Worm (Caenorhabditis elegans) whole organism, L4 larva: Measurements from ENCODE around the gene lpr-5.

Experiments
- D1046.2 ChIP-seq: fragments of 200-800 bp; sonication (Bioruptor generic); IDR thresholded peaks from 2 replicates; pipeline ENCODE4 v1.3.6; 2022; ENCODE audit warnings: missing genetic modification characterization, missing compliant biosample characterization
- F10B5.3 ChIP-seq: sonication (generic microtip); optimal IDR thresholded peaks from 2 replicates; lab custom pipeline; 2016; ENCODE audit warnings: mild to moderate bottlenecking, missing genetic modification characterization, missing compliant biosample characterization
- F37D6.2 ChIP-seq: sonication (generic microtip); optimal IDR thresholded peaks from 2 replicates; lab custom pipeline; 2016; ENCODE audit warnings: mild to moderate bottlenecking, missing genetic modification characterization, missing compliant biosample characterization
- R02D3.7 ChIP-seq: fragments of 150-350 bp; sonication (generic microtip); optimal IDR thresholded peaks from 3 replicates; lab custom pipeline; 2014; ENCODE audit warnings: missing biosample characterization, missing genetic modification characterization
- T26A8.4 ChIP-seq: fragments of 200-800 bp; sonication (Bioruptor generic); IDR thresholded peaks from 2 replicates; pipeline ENCODE4 v1.3.6; 2022; ENCODE audit warnings: missing genetic modification characterization, missing compliant biosample characterization
- Y105C5A.15 ChIP-seq: fragments of 200-800 bp; sonication (Bioruptor generic); IDR thresholded peaks from 2 replicates; pipeline ENCODE4 v1.3.6; 2022; ENCODE audit warnings: missing genetic modification characterization, missing compliant biosample characterization
- ZK546.5 ChIP-seq, 2 experiments: sonication (generic microtip); optimal IDR thresholded peaks; 2 replicates each; lab custom pipeline; 2017; ENCODE audit warnings: missing biosample characterization in 2 of 2, missing genetic modification characterization in 2 of 2
- aha-1 ChIP-seq: fragments of 150-350 bp; peaks from one replicate; lab custom pipeline; 2014; ENCODE audit warnings: missing biosample characterization, missing genetic modification characterization
- ceh-32 ChIP-seq: sonication (generic microtip); optimal IDR thresholded peaks from 2 replicates; lab custom pipeline; 2016; ENCODE audit warnings: mild to moderate bottlenecking, missing genetic modification characterization, missing compliant biosample characterization; ENCODE audit not compliant: poor library complexity
- ces-1 ChIP-seq: fragments of 150-350 bp; sonication (generic microtip); optimal IDR thresholded peaks from 4 replicates; lab custom pipeline; 2014; ENCODE audit warnings: missing biosample characterization, missing genetic modification reagents, missing genetic modification characterization
- daf-12 ChIP-seq: fragments of 150-350 bp; optimal IDR thresholded peaks from 2 replicates; lab custom pipeline; 2014; ENCODE audit warnings: missing biosample characterization, missing genetic modification reagents, missing genetic modification characterization
- daf-8 ChIP-seq: fragments of 200-800 bp; sonication (Bioruptor generic); IDR thresholded peaks from 2 replicates; pipeline ENCODE4 v1.3.6; 2022; ENCODE audit warnings: missing genetic modification characterization, missing compliant biosample characterization
- dpl-1 ChIP-seq: fragments of 150-350 bp; optimal IDR thresholded peaks from 2 replicates; lab custom pipeline; 2014; ENCODE audit warnings: missing biosample characterization, missing genetic modification reagents, missing genetic modification characterization
- duxl-1 ChIP-seq: sonication (generic microtip); optimal IDR thresholded peaks from 2 replicates; lab custom pipeline; 2016; ENCODE audit warnings: mild to moderate bottlenecking, missing genetic modification characterization, moderate library complexity, missing compliant biosample characterization; ENCODE audit not compliant: poor library complexity
- egl-43 ChIP-seq: fragments of 200-800 bp; sonication (Bioruptor generic); IDR thresholded peaks from 2 replicates; pipeline ENCODE4 v1.3.6; 2022; ENCODE audit warnings: missing genetic modification reagents, missing genetic modification characterization, missing compliant biosample characterization
- gei-8 ChIP-seq: fragments of 200-800 bp; sonication (Bioruptor generic); optimal IDR thresholded peaks from 2 replicates; lab custom pipeline; 2018; ENCODE audit warnings: mild to moderate bottlenecking, missing genetic modification characterization, missing compliant biosample characterization
- hif-1 ChIP-seq, 2 experiments: sonication (generic microtip); optimal IDR thresholded peaks; 2 replicates each; lab custom pipeline; 2016 to 2017; ENCODE audit warnings: missing compliant biosample characterization in 2 of 2, missing genetic modification characterization in 2 of 2, missing genetic modification reagents in 2 of 2, missing genotype in 2 of 2, mild to moderate bottlenecking in 1 of 2
- hlh-11 ChIP-seq: fragments of 200-800 bp; sonication (Bioruptor generic); optimal IDR thresholded peaks from 2 replicates; lab custom pipeline; 2018; ENCODE audit warnings: mild to moderate bottlenecking, missing genetic modification characterization, missing compliant biosample characterization
- hlh-30 ChIP-seq: sonication (generic microtip); optimal IDR thresholded peaks from 2 replicates; lab custom pipeline; 2017; ENCODE audit warnings: antibody characterized with exemption, mild to moderate bottlenecking, missing genetic modification characterization, missing compliant biosample characterization; ENCODE audit not compliant: insufficient read depth
- lin-15B ChIP-seq: fragments of 150-350 bp; sonication (generic microtip); optimal IDR thresholded peaks from 3 replicates; lab custom pipeline; 2014; ENCODE audit warnings: missing biosample characterization, missing genetic modification characterization
- lin-39 ChIP-seq: fragments of 150-350 bp; optimal IDR thresholded peaks from 2 replicates; lab custom pipeline; 2014; ENCODE audit warnings: missing biosample characterization, missing genetic modification reagents, missing genetic modification characterization
- mxl-3 ChIP-seq: fragments of 200-800 bp; sonication (Bioruptor generic); optimal IDR thresholded peaks from 2 replicates; lab custom pipeline; 2018; ENCODE audit warnings: mild to moderate bottlenecking, missing genetic modification characterization, missing compliant biosample characterization
- nhr-102 ChIP-seq: sonication (generic microtip); optimal IDR thresholded peaks from 2 replicates; lab custom pipeline; 2016; ENCODE audit warnings: mild to moderate bottlenecking, missing genetic modification characterization, moderate library complexity, missing compliant biosample characterization
- nhr-28 ChIP-seq: fragments of 150-350 bp; optimal IDR thresholded peaks from 2 replicates; lab custom pipeline; 2014; ENCODE audit warnings: missing biosample characterization, missing genetic modification characterization
- nhr-42 ChIP-seq: fragments of 200-800 bp; sonication (Bioruptor generic); IDR thresholded peaks from 2 replicates; pipeline ENCODE4 v1.3.6; 2022; ENCODE audit warnings: missing genetic modification characterization, missing compliant biosample characterization
- nhr-48 ChIP-seq: sonication (generic microtip); optimal IDR thresholded peaks from 2 replicates; lab custom pipeline; 2016; ENCODE audit warnings: mild to moderate bottlenecking, missing genetic modification characterization, missing compliant biosample characterization
- set-16 ChIP-seq: fragments of 200-800 bp; sonication (Bioruptor generic); IDR thresholded peaks from 2 replicates; pipeline ENCODE4 v1.3.6; 2022; ENCODE audit warnings: missing genetic modification reagents, missing genetic modification characterization, missing compliant biosample characterization
- snpc-4 ChIP-seq: fragments of 150-350 bp; optimal IDR thresholded peaks from 2 replicates; lab custom pipeline; 2014; ENCODE audit warnings: missing biosample characterization, missing genetic modification characterization
- tag-97 ChIP-seq: fragments of 200-800 bp; sonication (Bioruptor generic); IDR thresholded peaks from 2 replicates; pipeline ENCODE4 v1.3.6; 2022; ENCODE audit warnings: missing genetic modification characterization, missing compliant biosample characterization
- unc-62 ChIP-seq, 3 experiments: fragments of 150-350 bp in 1 of 3; sonication (generic microtip); optimal IDR thresholded peaks in 2 of 3; peaks in 1 of 3; 1 replicate in 1 of 3; 2 replicates in 2 of 3; lab custom pipeline; 2014 to 2017; ENCODE audit warnings: missing biosample characterization in 3 of 3, missing genetic modification characterization in 3 of 3, missing genetic modification reagents in 3 of 3, missing genotype in 1 of 3

The lpr-5 gene

ce11 chrX:11050335-11050734, 11.6 kb upstream of the lpr-5 start:
- TF ChIP-seq aha-1 (tag; lab: Kevin White, UChicago) (peak; percentile 57), nhr-42 (GFP tag; lab: Robert Waterston, UW) (no peak), snpc-4 (tag; lab: Kevin White, UChicago) (no peak), D1046.2 (GFP tag; lab: Robert Waterston, UW) (0 out of 2 replicates have a peak, but pooled peaks have one; percentile 12), set-16 (peak; percentile 98), ceh-32 (tag; lab: Kevin White, UChicago) (no peak), egl-43 (GFP tag; lab: Robert Waterston, UW) (no peak), ces-1 (GFP tag; lab: Kevin White, UChicago) (no peak), nhr-48 (no peak), tag-97 (GFP tag; lab: Robert Waterston, UW) (peak; percentile 61; the same call in 1 of the 2 replicates), hif-1 (tag; optimal IDR thresholded peaks at IDR 0.05; lab: Kevin White, UChicago) (no peak)

ce11 chrX:11053615-11054014, 8.3 kb upstream of the lpr-5 start, which contains the start of gene C09F12.2:
TSS of gene C09F12.2 (plus strand) at chrX:11053915.
- TF ChIP-seq R02D3.7 (tag; lab: Kevin White, UChicago), result no peak
- TF ChIP-seq tag-97 (GFP tag; lab: Robert Waterston, UW), result 0 out of 2 replicates have a peak, but pooled peaks have one; percentile 67
- no peak for TF ChIP-seq lin-39 (tag; lab: Kevin White, UChicago)

DNA sequence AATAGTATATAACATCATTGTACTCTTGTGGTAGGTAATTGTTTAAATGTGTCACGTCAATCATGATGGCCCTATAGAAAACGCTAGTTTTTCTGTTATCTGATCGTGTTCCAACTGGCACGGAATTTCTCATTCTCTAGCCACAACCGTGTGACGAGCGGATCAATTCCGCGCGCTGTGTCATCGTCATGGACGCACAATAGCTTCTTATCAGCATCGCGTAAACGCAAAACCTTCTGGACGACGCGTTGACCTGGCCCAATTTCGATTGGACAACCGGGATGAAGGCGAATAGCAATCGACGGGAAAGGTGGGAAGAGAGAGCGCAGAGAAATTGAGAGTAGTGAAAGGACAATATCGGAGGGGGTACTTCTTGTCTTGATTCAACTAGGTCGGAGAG, 4.9 kb upstream of the lpr-5 start, which contains the start of gene lpr-3:
lpr-3 (plus strand) TSS at position 374 of the 400 bp plus-strand sequence.
- TF ChIP-seq hlh-30 (peak; percentile 14), D1046.2 (GFP tag; lab: Robert Waterston, UW) (no peak), mxl-3 (GFP tag; lab: Kevin White, UChicago) (peak; percentile 45), gei-8 (GFP tag; lab: Kevin White, UChicago) (no peak), nhr-28 (peak; percentile 11), hlh-11 (tag; lab: Kevin White, UChicago) (peak; percentile 61)

DNA sequence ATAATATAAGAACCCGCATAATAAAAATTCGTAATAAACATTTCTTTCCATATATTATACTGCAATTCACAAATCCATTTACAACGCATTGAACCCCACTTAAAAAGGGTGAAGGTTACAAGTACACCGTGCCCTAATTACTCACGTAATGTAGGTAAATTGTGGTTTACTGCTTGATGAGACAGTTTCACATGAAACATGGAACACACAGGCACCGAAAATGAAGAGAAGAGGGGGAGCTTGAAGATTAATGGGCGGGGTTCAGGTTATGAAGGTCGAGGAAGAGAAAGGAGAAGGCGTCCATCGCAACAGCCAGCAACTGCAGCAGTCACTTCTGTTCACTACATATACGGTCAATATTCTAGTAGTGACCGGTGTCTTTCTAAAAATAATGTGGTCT, 2.2 kb upstream of the lpr-5 start, which contains the start of gene lpr-6:
lpr-6 (plus strand) TSS at position 251 of the 400 bp plus-strand sequence.
- TF ChIP-seq duxl-1 (tag; lab: Kevin White, UChicago) (peak; percentile 58), T26A8.4 (GFP tag; lab: Robert Waterston, UW) (peak; percentile 35; the same call in 1 of the 2 replicates), hlh-11 (tag; lab: Kevin White, UChicago) (peak; percentile 22), Y105C5A.15 (GFP tag; lab: Robert Waterston, UW) (no peak), daf-8 (GFP tag; lab: Robert Waterston, UW) (no peak), ZK546.5 (tag; optimal IDR thresholded peaks at IDR 0.05; lab: Kevin White, UChicago) (no peak), nhr-102 (peak; percentile 18), daf-12 (no peak), tag-97 (GFP tag; lab: Robert Waterston, UW) (0 out of 2 replicates have a peak, but pooled peaks have one; percentile 17)

ce11 chrX:11060940-11061339, 983 bp upstream of the lpr-5 start:
- no peak for TF ChIP-seq F10B5.3 (tag; lab: Kevin White, UChicago)
- peak; percentile 1 for TF ChIP-seq hlh-30
- TF ChIP-seq F37D6.2 (tag; lab: Kevin White, UChicago), result no peak
- TF ChIP-seq dpl-1 (GFP tag; lab: Kevin White, UChicago), result no peak
- peak; percentile 31 for TF ChIP-seq nhr-28
- TF ChIP-seq mxl-3 (GFP tag; lab: Kevin White, UChicago), result peak; percentile 4
- TF ChIP-seq, all 104 proteins: peak for 3

DNA sequence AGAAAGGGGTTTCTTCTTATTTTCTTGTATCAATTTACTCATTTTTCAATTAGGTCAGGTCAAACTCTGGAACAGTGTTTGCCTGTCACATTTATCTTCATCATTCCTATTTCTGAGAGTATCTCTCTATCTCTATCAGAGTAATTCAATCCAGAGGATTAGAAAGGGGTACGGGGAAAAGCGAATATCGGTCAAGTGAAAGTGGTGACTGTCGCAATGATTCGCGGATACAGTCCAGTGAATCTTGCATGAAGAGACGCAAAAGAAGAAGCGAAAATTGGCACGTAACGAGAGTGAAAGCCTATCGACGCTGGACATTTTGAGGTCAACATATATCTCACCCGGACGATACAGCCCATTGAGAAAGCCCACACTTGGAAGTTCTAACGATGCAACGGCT, 2.9 kb downstream of the lpr-5 start, which contains the start of gene lpr-4:
lpr-4 (plus strand) TSS at position 328 of the 400 bp plus-strand sequence.
- TF ChIP-seq set-16 (no peak), unc-62 (GFP tag; optimal IDR thresholded peaks at IDR 0.05 in 1 of 2; lab: Kevin White, UChicago) (peak in 1 of 2 experiments; percentile 91), unc-62 (tag; optimal IDR thresholded peaks at IDR 0.05; lab: Kevin White, UChicago) (no peak), lin-15B (tag; lab: Kevin White, UChicago) (no peak), egl-43 (GFP tag; lab: Robert Waterston, UW) (peak; percentile 34; the same call in 1 of the 2 replicates), hlh-11 (tag; lab: Kevin White, UChicago) (peak; percentile 52), nhr-28 (peak; percentile 19)
